Worm (Caenorhabditis elegans): ENCODE measurements around the gene R02E12.4.

DNA sequence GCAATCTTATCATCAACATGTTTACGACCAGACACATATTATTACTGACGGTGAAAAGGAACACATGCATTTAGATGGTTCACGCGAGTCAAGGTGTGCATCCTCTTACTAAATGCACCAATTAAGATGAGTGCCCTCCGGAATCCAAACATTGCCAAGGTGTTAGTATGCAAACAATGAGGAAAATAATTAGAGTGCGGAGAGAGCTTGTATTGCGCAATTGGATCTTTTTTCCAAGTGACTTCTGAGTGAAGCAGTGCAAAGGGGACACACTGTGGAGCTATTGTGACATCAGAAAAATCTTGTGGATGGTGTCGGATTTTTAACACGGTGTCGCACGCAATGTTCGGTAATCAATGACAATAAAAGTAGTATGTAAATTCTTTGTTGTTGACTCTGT, 27.8 kb upstream of the R02E12.4 start:
- TF ChIP-seq ama-1 (optimal IDR thresholded peaks at IDR 0.05) (no peak), B0310.2 (tag; optimal IDR thresholded peaks at IDR 0.05) (no peak)
